Worm (Caenorhabditis elegans) whole organism, late embryonic: ENCODE results near the gene daf-6.

Source experiments
- dmd-4 ChIP-seq: sonication (generic microtip); optimal IDR thresholded peaks from 2 replicates; lab custom pipeline; 2016; ENCODE audit warnings: borderline replicate concordance, missing genetic modification characterization, missing compliant biosample characterization
- pqm-1 ChIP-seq: sonication (generic microtip); optimal IDR thresholded peaks from 2 replicates; lab custom pipeline; 2016; ENCODE audit warnings: missing genetic modification characterization, missing compliant biosample characterization

ce11 chrX:14897192-14897591 lies 8.9 kb downstream of the daf-6 start:
- no peak for TF ChIP-seq dmd-4 (tag; lab: Kevin White, UChicago)
- TF ChIP-seq pqm-1 = no peak
